Fruit fly (Drosophila melanogaster): ENCODE measurements around the gene CG31342.
A peak's percentile ranks its signal among the peaks of the same experiment; 100 is the strongest.

The CG31342 gene

DNA sequence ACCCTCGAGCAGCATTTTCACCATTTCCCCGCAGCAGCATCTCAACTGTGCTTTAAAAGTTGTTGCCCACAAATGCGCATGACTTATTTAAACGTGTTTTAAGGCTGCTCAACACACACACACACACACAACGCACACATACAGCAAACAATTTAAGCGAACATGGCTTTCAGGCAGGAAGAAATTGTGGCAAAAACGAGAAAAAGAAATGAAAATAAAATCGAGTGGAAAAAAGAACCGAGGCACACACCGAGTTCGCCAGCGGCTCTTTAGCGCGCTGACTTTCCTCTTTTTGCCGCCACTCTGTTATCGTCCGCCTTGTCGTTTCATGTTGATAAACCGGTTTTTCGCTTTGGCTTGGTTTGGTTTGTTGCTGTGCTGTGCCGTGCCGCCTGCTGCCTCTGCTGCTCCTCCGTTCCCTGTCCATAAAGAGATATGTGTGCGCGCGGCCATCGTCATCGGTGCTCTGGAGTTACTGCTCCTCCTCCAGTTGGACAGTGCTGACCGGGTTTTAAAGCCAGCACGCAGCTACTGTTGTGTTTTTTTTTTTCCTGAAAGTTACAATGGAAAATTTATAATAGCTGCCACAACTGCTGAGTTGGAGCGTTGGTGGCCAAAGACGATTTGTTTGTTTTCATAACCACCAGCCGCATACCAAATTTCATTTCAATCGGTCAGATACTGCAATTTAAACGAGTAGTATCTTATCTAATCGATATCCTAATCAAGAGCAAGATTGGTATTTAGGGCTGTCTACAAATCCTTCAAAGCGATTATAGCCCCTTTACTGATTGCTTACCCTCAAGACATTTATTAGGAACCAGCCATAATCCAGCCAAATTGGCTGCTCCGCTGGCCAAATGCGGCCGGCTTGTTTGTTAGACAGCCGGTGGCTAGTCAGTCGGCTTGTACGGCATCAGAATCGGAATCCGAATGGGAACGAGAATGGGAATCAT is 30.2 kb downstream of the CG31342 start (continued):
- no peak for TF ChIP-seq MESR4 (GFP tag; optimal IDR thresholded peaks at IDR 0.05)
- TF ChIP-seq bbx (GFP tag; IDR thresholded peaks at IDR 0.05; ENCODE audit: partially characterized antibody) = peak; percentile 9; the same call in 1 of the 2 replicates
- no peak for TF ChIP-seq Ssrp (tag; optimal IDR thresholded peaks at IDR 0.05)
- no peak for TF ChIP-seq hth (optimal IDR thresholded peaks at IDR 0.05)
- TF ChIP-seq sc (optimal IDR thresholded peaks at IDR 0.05) = no peak
- TF ChIP-seq sc (GFP tag; optimal IDR thresholded peaks at IDR 0.05) = no peak
- TF ChIP-seq Rfx (GFP tag; IDR thresholded peaks at IDR 0.05) = no peak
- peak in 1 of 2 experiments; percentile 27 for TF ChIP-seq chif (GFP tag; optimal IDR thresholded peaks at IDR 0.05)
- no peak for TF ChIP-seq vvl (GFP tag; IDR thresholded peaks at IDR 0.05)
- TF ChIP-seq exex (tag; optimal IDR thresholded peaks at IDR 0.05) = peak; percentile 70
- no peak for TF ChIP-seq vnd (GFP tag; IDR thresholded peaks at IDR 0.05; ENCODE audit: partially characterized antibody)
- no peak for TF ChIP-seq Eip74EF (GFP tag; optimal IDR thresholded peaks at IDR 0.05)
- TF ChIP-seq eve (GFP tag; optimal IDR thresholded peaks at IDR 0.05) = no peak
- TF ChIP-seq Aef1 (GFP tag; IDR thresholded peaks at IDR 0.05) = no peak
- no peak for TF ChIP-seq Hmx (GFP tag; optimal IDR thresholded peaks at IDR 0.05)
- TF ChIP-seq gfzf (GFP tag; optimal IDR thresholded peaks at IDR 0.05) = no peak
- no peak for TF ChIP-seq Hand (GFP tag; optimal IDR thresholded peaks at IDR 0.05)
- TF ChIP-seq scrt (GFP tag; optimal IDR thresholded peaks at IDR 0.05) = no peak
- no peak for TF ChIP-seq yki (optimal IDR thresholded peaks at IDR 0.05)
- TF ChIP-seq CG4404 (GFP tag; IDR thresholded peaks at IDR 0.05) = no peak
- no peak for TF ChIP-seq lov (optimal IDR thresholded peaks at IDR 0.05)
- 0 out of 3 replicates have a peak, but pooled peaks have one; percentile 6 for TF ChIP-seq lov (GFP tag; IDR thresholded peaks at IDR 0.05)
- TF ChIP-seq CG12391 (tag; optimal IDR thresholded peaks at IDR 0.05) = no peak
- no peak for TF ChIP-seq disco-r (GFP tag; optimal IDR thresholded peaks at IDR 0.05)
- no peak for TF ChIP-seq CG2202 (tag; optimal IDR thresholded peaks at IDR 0.05)
- no peak for TF ChIP-seq Scr (GFP tag; IDR thresholded peaks at IDR 0.05; ENCODE audit: partially characterized antibody)
- TF ChIP-seq bsh (GFP tag; optimal IDR thresholded peaks at IDR 0.05) = peak in 1 of 2 experiments; percentile 41
- no peak for TF ChIP-seq CG18262 (tag; optimal IDR thresholded peaks at IDR 0.05)
- TF ChIP-seq CG31365 (tag; optimal IDR thresholded peaks at IDR 0.05) = no peak
- 0 out of 2 replicates have a peak, but pooled peaks have one; percentile 4 for TF ChIP-seq onecut (GFP tag; IDR thresholded peaks at IDR 0.05)
- TF ChIP-seq NfI (GFP tag; optimal IDR thresholded peaks at IDR 0.05) = no peak
- no peak for TF ChIP-seq NC2α (GFP tag; optimal IDR thresholded peaks at IDR 0.05)
- TF ChIP-seq NK7.1 (GFP tag; optimal IDR thresholded peaks at IDR 0.05) = no peak
- no peak for TF ChIP-seq toy (GFP tag; IDR thresholded peaks at IDR 0.05)
- TF ChIP-seq CG13424 (tag; optimal IDR thresholded peaks at IDR 0.05) = no peak
- TF ChIP-seq Dfd (GFP tag; optimal IDR thresholded peaks at IDR 0.05) = no peak
- TF ChIP-seq sima (GFP tag; optimal IDR thresholded peaks at IDR 0.05) = no peak
- TF ChIP-seq Opbp (GFP tag; IDR thresholded peaks at IDR 0.05; ENCODE audit: partially characterized antibody) = no peak
- peak; percentile 1 for TF ChIP-seq CG17385 (GFP tag; optimal IDR thresholded peaks at IDR 0.05)
- TF ChIP-seq CG30403 (GFP tag; optimal IDR thresholded peaks at IDR 0.05) = peak; percentile 28
- no peak for TF ChIP-seq salm (tag; optimal IDR thresholded peaks at IDR 0.05)
- TF ChIP-seq CG4617 (GFP tag; optimal IDR thresholded peaks at IDR 0.05; ENCODE audit: borderline replicate concordance) = no peak
- TF ChIP-seq CG10274 (GFP tag; optimal IDR thresholded peaks at IDR 0.05) = no peak
- no peak for TF ChIP-seq tna (GFP tag; IDR thresholded peaks at IDR 0.05; ENCODE audit: partially characterized antibody)
- peak; percentile 57 for TF ChIP-seq lbe (GFP tag; optimal IDR thresholded peaks at IDR 0.05)
- no peak for TF ChIP-seq CG4282 (GFP tag; optimal IDR thresholded peaks at IDR 0.05)
- TF ChIP-seq dpn (GFP tag; optimal IDR thresholded peaks at IDR 0.05) = peak in 1 of 2 experiments; percentile 12
- no peak for TF ChIP-seq zf30C (GFP tag; optimal IDR thresholded peaks at IDR 0.05)
- TF ChIP-seq CG3281 (GFP tag; optimal IDR thresholded peaks at IDR 0.05) = peak; percentile 16
